Worm (Caenorhabditis elegans): ENCODE results near the gene Y2H9A.6.

Y2H9A.6 gene

ce11 chrV:13432364-13432763 lies 11.3 kb upstream of the Y2H9A.6 start, which contains the start of gene srd-17:
TSS of gene srd-17 (minus strand) at chrV:13432714.
- TF ChIP-seq aha-1 (tag; optimal IDR thresholded peaks at IDR 0.05) (no peak), lir-3 (tag; optimal IDR thresholded peaks at IDR 0.05; ENCODE audit: poor library complexity) (no peak)

ce11 chrV:13437473-13438074 lies 6.1 kb upstream of the Y2H9A.6 start, which contains the start of gene mes-4:
TSS of gene mes-4 (minus strand) at chrV:13437545.
- TF ChIP-seq sox-4 (tag; optimal IDR thresholded peaks at IDR 0.05), result no peak
- peak in 1 of 2 experiments; percentile 78 for TF ChIP-seq efl-1 (optimal IDR thresholded peaks at IDR 0.05)
- TF ChIP-seq efl-1 (GFP tag; optimal IDR thresholded peaks at IDR 0.05 in 1 of 2), result peak; percentile 83 to 98
- no peak for TF ChIP-seq pag-3 (tag; optimal IDR thresholded peaks at IDR 0.05; ENCODE audit: borderline replicate concordance, insufficient read depth)
- TF ChIP-seq blmp-1 (tag; optimal IDR thresholded peaks at IDR 0.05), result peak; percentile 4
- TF ChIP-seq zag-1 (tag; optimal IDR thresholded peaks at IDR 0.05), result no peak
- peak; percentile 62 to 86 (median 81) for TF ChIP-seq dpl-1 (GFP tag; optimal IDR thresholded peaks at IDR 0.05)
- TF ChIP-seq sptf-1 (tag; optimal IDR thresholded peaks at IDR 0.05), result no peak
- TF ChIP-seq lin-35 (GFP tag; optimal IDR thresholded peaks at IDR 0.05), result peak; percentile 51 to 87
- no peak for TF ChIP-seq elt-2 (tag; optimal IDR thresholded peaks at IDR 0.05)
- TF ChIP-seq egl-13 (tag; optimal IDR thresholded peaks at IDR 0.05), result no peak
- no peak for TF ChIP-seq snu-23 (GFP tag; optimal IDR thresholded peaks at IDR 0.05)
- no peak for TF ChIP-seq fkh-8 (tag; optimal IDR thresholded peaks at IDR 0.05)

- TF ChIP-seq jun-1 (tag; optimal IDR thresholded peaks at IDR 0.05) (no peak), swsn-7 (tag; optimal IDR thresholded peaks at IDR 0.05) (no peak), fkh-4 (tag; optimal IDR thresholded peaks at IDR 0.05; ENCODE audit: borderline replicate concordance) (no peak)
Measured at ce11 chrV:13441661-13442060, 2.0 kb upstream of the Y2H9A.6 start, which contains the start of gene col-162. TSS of gene col-162 (plus strand) at chrV:13441961.

- TF ChIP-seq Y116A8C.19 (tag; optimal IDR thresholded peaks at IDR 0.05; ENCODE audit: borderline replicate concordance), result no peak
- TF ChIP-seq alr-1 (tag; optimal IDR thresholded peaks at IDR 0.05; ENCODE audit: borderline replicate concordance), result no peak
- TF ChIP-seq skn-1 (tag; optimal IDR thresholded peaks at IDR 0.05), result no peak
- no peak for TF ChIP-seq ama-1 (optimal IDR thresholded peaks at IDR 0.05)
- no peak for TF ChIP-seq ztf-11 (tag; optimal IDR thresholded peaks at IDR 0.05)
- TF ChIP-seq hlh-4 (tag; optimal IDR thresholded peaks at IDR 0.05), result no peak
- no peak for TF ChIP-seq fkh-4 (tag; optimal IDR thresholded peaks at IDR 0.05; ENCODE audit: borderline replicate concordance)
- TF ChIP-seq egl-13 (tag; optimal IDR thresholded peaks at IDR 0.05), result no peak
- TF ChIP-seq ces-1 (GFP tag; optimal IDR thresholded peaks at IDR 0.05), result no peak
- no peak for TF ChIP-seq nhr-20 (tag; optimal IDR thresholded peaks at IDR 0.05)
- TF ChIP-seq nhr-76 (tag; optimal IDR thresholded peaks at IDR 0.05), result no peak
- TF ChIP-seq nhr-71 (tag; optimal IDR thresholded peaks at IDR 0.05), result no peak
- no peak for TF ChIP-seq efl-1 (optimal IDR thresholded peaks at IDR 0.05)
- TF ChIP-seq efl-1 (GFP tag; optimal IDR thresholded peaks at IDR 0.05 in 1 of 2), result no peak
- no peak for TF ChIP-seq swsn-7 (tag; optimal IDR thresholded peaks at IDR 0.05)
- TF ChIP-seq nhr-12 (tag; optimal IDR thresholded peaks at IDR 0.05), result no peak
Measured at ce11 chrV:13442819-13443218, 816 bp upstream of the Y2H9A.6 start.

- TF ChIP-seq nhr-90 (tag; optimal IDR thresholded peaks at IDR 0.05; ENCODE audit: poor library complexity), result no peak
- TF ChIP-seq nhr-77 (tag; optimal IDR thresholded peaks at IDR 0.05), result no peak
- TF ChIP-seq irx-1 (tag; optimal IDR thresholded peaks at IDR 0.05), result no peak
- no peak for TF ChIP-seq lin-13 (GFP tag; optimal IDR thresholded peaks at IDR 0.05)
- peak; percentile 48 for TF ChIP-seq blmp-1 (tag; optimal IDR thresholded peaks at IDR 0.05)
- no peak for TF ChIP-seq unc-86 (tag; optimal IDR thresholded peaks at IDR 0.05)
- TF ChIP-seq C34B4.2 (tag; optimal IDR thresholded peaks at IDR 0.05), result no peak
- TF ChIP-seq unc-98 (GFP tag; IDR thresholded peaks at IDR 0.05), result no peak
- TF ChIP-seq mep-1 (tag; optimal IDR thresholded peaks at IDR 0.05), result no peak
- TF ChIP-seq ceh-90 (tag; optimal IDR thresholded peaks at IDR 0.05), result no peak
- TF ChIP-seq elt-3 (tag; optimal IDR thresholded peaks at IDR 0.05), result no peak
- TF ChIP-seq efl-1 (optimal IDR thresholded peaks at IDR 0.05), result peak in 1 of 2 experiments; percentile 4
- no peak for TF ChIP-seq efl-1 (GFP tag; optimal IDR thresholded peaks at IDR 0.05 in 1 of 2)
- TF ChIP-seq snu-23 (GFP tag; optimal IDR thresholded peaks at IDR 0.05), result peak; percentile 49
- no peak for TF ChIP-seq egl-13 (tag; optimal IDR thresholded peaks at IDR 0.05)
- no peak for TF ChIP-seq pag-3 (tag; optimal IDR thresholded peaks at IDR 0.05; ENCODE audit: borderline replicate concordance, insufficient read depth)
- TF ChIP-seq hlh-4 (tag; optimal IDR thresholded peaks at IDR 0.05), result no peak
- no peak for TF ChIP-seq lin-39 (tag; optimal IDR thresholded peaks at IDR 0.05)
- TF ChIP-seq lsy-2 (tag; optimal IDR thresholded peaks at IDR 0.05), result peak; percentile 5 to 37
- no peak for TF ChIP-seq ceh-8 (GFP tag; optimal IDR thresholded peaks at IDR 0.05)
Measured at ce11 chrV:13445229-13445949, 1.8 kb downstream of the Y2H9A.6 start, which contains the start of gene Y2H9A.4. TSS of gene Y2H9A.4 (plus strand) at chrV:13445899.
